Fruit fly (Drosophila melanogaster) whole organism, embryonic: ENCODE measurements around the gene AMPdeam.

Experiments used
- CG1024 ChIP-seq: fragments of 200-800 bp; sonication (Bioruptor generic); IDR thresholded peaks from 2 replicates; pipeline ENCODE4 v1.3.6; 2022; ENCODE audit warnings: missing biosample characterization, missing genetic modification characterization
- CG10267 ChIP-seq: fragments of 200-800 bp; sonication (Bioruptor generic); optimal IDR thresholded peaks from 2 replicates; lab custom pipeline; 2018; ENCODE audit warnings: missing biosample characterization, mild to moderate bottlenecking, missing genetic modification characterization, moderate library complexity
- CG10321 ChIP-seq: fragments of 200-800 bp; sonication (Bioruptor generic); IDR thresholded peaks from 2 replicates; pipeline ENCODE4 v1.3.6; 2022; ENCODE audit warnings: missing biosample characterization, missing genetic modification characterization
- CG10654 ChIP-seq: fragments of 200-800 bp; sonication (Bioruptor generic); optimal IDR thresholded peaks from 2 replicates; lab custom pipeline; 2016; ENCODE audit warnings: missing biosample characterization, missing genetic modification characterization
- CG11085 ChIP-seq: fragments of 200-800 bp; sonication (Bioruptor generic); IDR thresholded peaks from 2 replicates; pipeline ENCODE4 v1.3.6; 2022; ENCODE audit warnings: missing biosample characterization, missing genetic modification characterization
- CG11696 ChIP-seq: fragments of 200-800 bp; sonication (Bioruptor generic); IDR thresholded peaks from 2 replicates; pipeline ENCODE4 v1.3.6; 2022; ENCODE audit warnings: missing biosample characterization, missing genetic modification characterization
- CG11723 ChIP-seq: fragments of 200-800 bp; sonication (Bioruptor generic); optimal IDR thresholded peaks from 2 replicates; lab custom pipeline; 2017; ENCODE audit warnings: missing biosample characterization, mild to moderate bottlenecking, missing genetic modification characterization
- CG12391 ChIP-seq: fragments of 200-800 bp; sonication (Bioruptor generic); optimal IDR thresholded peaks from 3 replicates; lab custom pipeline; 2018; ENCODE audit warnings: missing biosample characterization, mild to moderate bottlenecking, missing genetic modification characterization, moderate library complexity
- CG13624 ChIP-seq: fragments of 200-800 bp; sonication (Bioruptor generic); optimal IDR thresholded peaks from 2 replicates; lab custom pipeline; 2016; ENCODE audit warnings: missing biosample characterization, missing genetic modification characterization
- CG14965 ChIP-seq: fragments of 200-800 bp; sonication (Bioruptor generic); optimal IDR thresholded peaks from 2 replicates; lab custom pipeline; 2016; ENCODE audit warnings: missing biosample characterization, missing genetic modification characterization, borderline replicate concordance
- CG1603 ChIP-seq: fragments of 200-800 bp; sonication (Bioruptor generic); optimal IDR thresholded peaks from 2 replicates; lab custom pipeline; 2019; ENCODE audit warnings: missing biosample characterization, mild to moderate bottlenecking, missing genetic modification characterization, moderate library complexity
- CG16863 ChIP-seq: fragments of 200-800 bp; sonication (Bioruptor generic); optimal IDR thresholded peaks from 3 replicates; lab custom pipeline; 2016; ENCODE audit warnings: missing biosample characterization, missing genetic modification characterization
- CG17912 ChIP-seq: fragments of 200-800 bp; sonication (Bioruptor generic); optimal IDR thresholded peaks from 2 replicates; lab custom pipeline; 2018; ENCODE audit warnings: missing biosample characterization, mild to moderate bottlenecking, missing genetic modification characterization
- CG18011 ChIP-seq: fragments of 200-800 bp; sonication (Bioruptor generic); optimal IDR thresholded peaks from 2 replicates; lab custom pipeline; 2017; ENCODE audit warnings: missing biosample characterization, missing genetic modification characterization, mild to moderate bottlenecking, moderate library complexity, missing genotype
- CG30431 ChIP-seq: fragments of 200-800 bp; sonication (Bioruptor generic); optimal IDR thresholded peaks from 2 replicates; lab custom pipeline; 2017; ENCODE audit warnings: missing biosample characterization, missing genetic modification characterization
- CG31441 ChIP-seq: fragments of 200-800 bp; sonication (Bioruptor generic); IDR thresholded peaks from 2 replicates; pipeline ENCODE4 v1.3.6; 2022; ENCODE audit warnings: missing biosample characterization, missing genetic modification characterization
- CG4424 ChIP-seq: fragments of 200-800 bp; sonication (Bioruptor generic); optimal IDR thresholded peaks from 3 replicates; lab custom pipeline; 2016; ENCODE audit warnings: missing biosample characterization, missing genetic modification characterization
- CG5245 ChIP-seq: fragments of 200-800 bp; sonication (Bioruptor generic); optimal IDR thresholded peaks from 3 replicates; lab custom pipeline; 2016; ENCODE audit warnings: missing biosample characterization, missing genetic modification characterization
- CG6813 ChIP-seq: fragments of 200-800 bp; sonication (Bioruptor generic); optimal IDR thresholded peaks from 2 replicates; lab custom pipeline; 2017; ENCODE audit warnings: missing biosample characterization, missing genetic modification characterization, mild to moderate bottlenecking, moderate library complexity, missing genetic modification reagents
- CG7372 ChIP-seq: fragments of 200-800 bp; sonication (Bioruptor generic); IDR thresholded peaks from 2 replicates; pipeline ENCODE4 v1.3.6; 2022; ENCODE audit warnings: missing biosample characterization, missing genetic modification characterization
- CG7556 ChIP-seq: fragments of 200-800 bp; sonication (Bioruptor generic); optimal IDR thresholded peaks from 2 replicates; lab custom pipeline; 2017; ENCODE audit warnings: missing biosample characterization, mild to moderate bottlenecking, missing genetic modification characterization
- CG7928 ChIP-seq: fragments of 200-800 bp; sonication (Bioruptor generic); optimal IDR thresholded peaks from 2 replicates; lab custom pipeline; 2017; ENCODE audit warnings: missing biosample characterization, mild to moderate bottlenecking, missing genetic modification characterization
- CG9727 ChIP-seq: fragments of 200-800 bp; sonication (Bioruptor generic); optimal IDR thresholded peaks from 3 replicates; lab custom pipeline; 2017; ENCODE audit warnings: missing biosample characterization, mild to moderate bottlenecking, missing genetic modification characterization
- H2.0 ChIP-seq: fragments of 200-800 bp; sonication (Bioruptor generic); IDR thresholded peaks from 2 replicates; pipeline ENCODE4 v1.3.6; 2022; ENCODE audit warnings: missing biosample characterization, missing genetic modification characterization
- HmgD ChIP-seq: fragments of 200-800 bp; sonication (Bioruptor generic); optimal IDR thresholded peaks from 3 replicates; lab custom pipeline; 2016; ENCODE audit warnings: missing biosample characterization, missing genetic modification characterization
- Jarid2 ChIP-seq: fragments of 200-800 bp; sonication (Bioruptor generic); optimal IDR thresholded peaks from 3 replicates; lab custom pipeline; 2017; ENCODE audit warnings: mild to moderate bottlenecking, missing biosample characterization, missing genetic modification reagents, missing genetic modification characterization
- Mrtf ChIP-seq: fragments of 200-800 bp; sonication (Bioruptor generic); IDR thresholded peaks from 3 replicates; pipeline ENCODE4 v1.3.6; 2022; ENCODE audit warnings: missing biosample characterization, missing genetic modification characterization
- Oli ChIP-seq: fragments of 200-800 bp; sonication (Bioruptor generic); optimal IDR thresholded peaks from 2 replicates; lab custom pipeline; 2018; ENCODE audit warnings: missing biosample characterization, mild to moderate bottlenecking, missing genetic modification characterization, moderate library complexity
- Spps ChIP-seq: fragments of 200-800 bp; sonication (Bioruptor generic); optimal IDR thresholded peaks from 2 replicates; lab custom pipeline; 2018; ENCODE audit warnings: missing biosample characterization, mild to moderate bottlenecking, missing genetic modification characterization
- Sry-β ChIP-seq: fragments of 200-800 bp; sonication (Bioruptor generic); optimal IDR thresholded peaks from 2 replicates; lab custom pipeline; 2018; ENCODE audit warnings: missing biosample characterization, mild to moderate bottlenecking, missing genetic modification characterization, moderate library complexity
- bowl ChIP-seq: fragments of 200-800 bp; sonication (Bioruptor generic); IDR thresholded peaks from 2 replicates; pipeline ENCODE4 v1.3.6; 2022; ENCODE audit warnings: missing biosample characterization, missing genetic modification characterization
- cas ChIP-seq: fragments of 200-800 bp; sonication (Bioruptor generic); IDR thresholded peaks from 2 replicates; pipeline ENCODE4 v1.3.6; 2022; ENCODE audit warnings: missing biosample characterization, missing genetic modification characterization
- da ChIP-seq: fragments of 200-800 bp; sonication (Bioruptor generic); optimal IDR thresholded peaks from 2 replicates; lab custom pipeline; 2016; ENCODE audit warnings: missing biosample characterization, missing genetic modification characterization
- dimm ChIP-seq: fragments of 200-800 bp; sonication (Bioruptor generic); IDR thresholded peaks from 2 replicates; pipeline ENCODE4 v1.3.6; 2022; ENCODE audit warnings: missing biosample characterization, missing genetic modification characterization
- en ChIP-seq: fragments of 200-800 bp; sonication (Bioruptor generic); optimal IDR thresholded peaks from 2 replicates; lab custom pipeline; 2016; ENCODE audit warnings: missing biosample characterization, missing genetic modification characterization
- gfzf ChIP-seq: fragments of 200-800 bp; sonication (Bioruptor generic); optimal IDR thresholded peaks from 2 replicates; lab custom pipeline; 2016; ENCODE audit warnings: missing biosample characterization, mild to moderate bottlenecking, missing genetic modification characterization, moderate library complexity
- grn ChIP-seq: fragments of 200-800 bp; sonication (Bioruptor generic); optimal IDR thresholded peaks from 3 replicates; lab custom pipeline; 2017; ENCODE audit warnings: missing biosample characterization, missing genetic modification characterization
- gro ChIP-seq: fragments of 200-800 bp; sonication (Bioruptor generic); optimal IDR thresholded peaks from 2 replicates; lab custom pipeline; 2016; ENCODE audit warnings: missing biosample characterization, missing genetic modification characterization
- gsb-n ChIP-seq: fragments of 200-800 bp; sonication (Bioruptor generic); optimal IDR thresholded peaks from 3 replicates; lab custom pipeline; 2018; ENCODE audit warnings: missing biosample characterization, mild to moderate bottlenecking, missing genetic modification characterization
- kah ChIP-seq: fragments of 200-800 bp; sonication (Bioruptor generic); optimal IDR thresholded peaks from 2 replicates; lab custom pipeline; 2018; ENCODE audit warnings: missing biosample characterization, mild to moderate bottlenecking, missing genetic modification characterization
- lab ChIP-seq: fragments of 200-800 bp; sonication (Bioruptor generic); optimal IDR thresholded peaks from 3 replicates; lab custom pipeline; 2017; ENCODE audit warnings: missing biosample characterization, missing genetic modification characterization, mild to moderate bottlenecking, moderate library complexity, missing genetic modification reagents
- pnt ChIP-seq: fragments of 200-800 bp; sonication (Bioruptor generic); optimal IDR thresholded peaks from 3 replicates; lab custom pipeline; 2016; ENCODE audit warnings: missing biosample characterization, missing genetic modification characterization
- ranshi ChIP-seq: fragments of 200-800 bp; sonication (Bioruptor generic); IDR thresholded peaks from 2 replicates; pipeline ENCODE4 v1.3.6; 2022; ENCODE audit warnings: missing biosample characterization, missing genetic modification characterization
- rib ChIP-seq: fragments of 200-800 bp; sonication (Bioruptor generic); IDR thresholded peaks from 2 replicates; pipeline ENCODE4 v1.3.6; 2022; ENCODE audit warnings: missing biosample characterization, missing genetic modification characterization
- row ChIP-seq: fragments of 200-800 bp; sonication (Bioruptor generic); IDR thresholded peaks from 3 replicates; pipeline ENCODE4 v1.3.6; 2022; ENCODE audit warnings: missing biosample characterization, missing genetic modification characterization
- sc ChIP-seq, 3 experiments: fragments of >200 bp in 2 of 3; fragments of 200-800 bp in 1 of 3; sonication (Bioruptor generic) in 1 of 3; optimal IDR thresholded peaks; 2 replicates in 2 of 3; 3 replicates in 1 of 3; lab custom pipeline; 2017; ENCODE audit warnings: mild to moderate bottlenecking in 1 of 3, missing biosample characterization in 1 of 3, missing genetic modification characterization in 1 of 3, missing genetic modification reagents in 1 of 3
- sima ChIP-seq: fragments of 200-800 bp; sonication (Bioruptor generic); optimal IDR thresholded peaks from 2 replicates; lab custom pipeline; 2016; ENCODE audit warnings: missing biosample characterization, missing genetic modification characterization
- tgo ChIP-seq: fragments of 200-800 bp; sonication (Bioruptor generic); IDR thresholded peaks from 3 replicates; pipeline ENCODE4 v1.3.6; 2022; ENCODE audit warnings: missing biosample characterization, missing genetic modification characterization
- tin ChIP-seq: fragments of 200-800 bp; sonication (Bioruptor generic); optimal IDR thresholded peaks from 3 replicates; lab custom pipeline; 2016; ENCODE audit warnings: missing biosample characterization, missing genetic modification characterization
- ttk ChIP-seq: fragments of 200-800 bp; sonication (Bioruptor generic); IDR thresholded peaks from 2 replicates; pipeline ENCODE4 v2.1.2; 2022; ENCODE audit warnings: missing biosample characterization, missing genetic modification characterization

The AMPdeam gene

DNA sequence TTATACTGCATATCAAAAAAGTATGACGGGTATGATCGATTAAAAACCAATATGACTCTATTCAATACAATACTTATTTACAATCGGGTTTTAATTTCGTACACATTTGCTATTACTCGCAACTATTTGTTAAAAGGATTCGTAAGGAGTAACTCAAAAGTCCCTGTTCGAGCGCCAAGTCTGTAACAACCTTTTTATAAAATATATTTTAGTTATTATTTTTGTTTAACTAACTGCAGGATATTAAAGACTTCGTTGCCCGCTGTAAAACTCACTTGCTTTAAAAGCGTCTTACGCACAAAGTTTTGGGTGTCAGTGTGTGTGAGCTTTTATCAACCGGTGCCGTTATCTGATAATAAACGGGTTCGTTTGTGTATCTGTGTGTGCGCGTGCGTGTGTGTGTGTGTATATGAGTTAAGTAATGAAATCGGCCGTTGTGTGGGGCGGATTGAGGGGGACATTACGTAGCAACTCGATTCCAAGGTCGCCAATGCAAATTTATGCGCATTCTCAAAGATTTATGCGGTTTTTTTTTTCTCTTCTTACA is 45.3 kb upstream of the AMPdeam start:
- TF ChIP-seq CG1024 (GFP tag; lab: Robert Waterston, UW), result peak; percentile 61; the same call in 1 of the 2 replicates
- TF ChIP-seq CG17912, result no peak
- peak; percentile 90 for TF ChIP-seq CG9727 (GFP tag; lab: Kevin White, UChicago)
- TF ChIP-seq CG10654 (GFP tag; lab: Kevin White, UChicago), result peak; percentile 80
- peak; percentile 66 for TF ChIP-seq CG10321 (GFP tag; lab: Robert Waterston, UW)
- peak; percentile 86 for TF ChIP-seq Mrtf (GFP tag; lab: Robert Waterston, UW)
- TF ChIP-seq CG11723 (GFP tag; lab: Kevin White, UChicago), result peak; percentile 75
- TF ChIP-seq CG5245 (GFP tag; lab: Kevin White, UChicago), result peak; percentile 47
- TF ChIP-seq dimm (GFP tag; lab: Robert Waterston, UW), result peak; percentile 58; the same call in 1 of the 2 replicates
- TF ChIP-seq CG13624 (GFP tag; lab: Kevin White, UChicago), result peak; percentile 69
- peak; percentile 82 for TF ChIP-seq CG11085 (GFP tag; lab: Robert Waterston, UW)
- TF ChIP-seq gfzf (GFP tag; lab: Kevin White, UChicago), result no peak
- peak; percentile 83 for TF ChIP-seq CG30431
- peak; percentile 5 for TF ChIP-seq da (GFP tag; lab: Kevin White, UChicago)
- peak; percentile 83 for TF ChIP-seq H2.0 (GFP tag; lab: Robert Waterston, UW)
- no peak for TF ChIP-seq HmgD (GFP tag; lab: Kevin White, UChicago)
- TF ChIP-seq ranshi, result peak; percentile 84
- TF ChIP-seq rib (GFP tag; lab: Robert Waterston, UW), result peak; percentile 49
- TF ChIP-seq CG7372 (GFP tag; lab: Robert Waterston, UW), result peak; percentile 93
- peak; percentile 61 for TF ChIP-seq pnt (GFP tag; lab: Kevin White, UChicago)
- TF ChIP-seq CG7556 (GFP tag; lab: Kevin White, UChicago), result peak; percentile 93
- peak; percentile 93 for TF ChIP-seq Oli (tag; lab: Kevin White, UChicago)
- peak; percentile 84 for TF ChIP-seq ttk
- peak; percentile 72 for TF ChIP-seq CG10267 (tag; lab: Kevin White, UChicago)
- TF ChIP-seq CG6813 (GFP tag; lab: Kevin White, UChicago), result peak; percentile 74
- TF ChIP-seq Sry-β (GFP tag; lab: Kevin White, UChicago), result peak; percentile 22
- TF ChIP-seq CG14965 (GFP tag; lab: Kevin White, UChicago), result no peak
- no peak for TF ChIP-seq sc (optimal IDR thresholded peaks at IDR 0.05; lab: Kevin White, UChicago)
- TF ChIP-seq sc (GFP tag; optimal IDR thresholded peaks at IDR 0.05; lab: Kevin White, UChicago), result peak; percentile 76
- TF ChIP-seq Jarid2 (GFP tag; lab: Kevin White, UChicago), result peak; percentile 70
- TF ChIP-seq sima (GFP tag; lab: Kevin White, UChicago), result no peak
- peak; percentile 6 for TF ChIP-seq grn
- TF ChIP-seq tin, result peak; percentile 72
- TF ChIP-seq CG11696 (GFP tag; lab: Robert Waterston, UW), result peak; percentile 70
- TF ChIP-seq CG7928 (GFP tag; lab: Kevin White, UChicago), result peak; percentile 66
- peak; percentile 54; the same call in 1 of the 2 replicates for TF ChIP-seq cas (GFP tag; lab: Robert Waterston, UW)
- peak; percentile 88 for TF ChIP-seq CG12391 (tag; lab: Kevin White, UChicago)
- peak; percentile 31 for TF ChIP-seq CG1603 (tag; lab: Kevin White, UChicago)
- TF ChIP-seq kah (GFP tag; lab: Kevin White, UChicago), result no peak
- peak; percentile 94 for TF ChIP-seq row (GFP tag; lab: Robert Waterston, UW)
- TF ChIP-seq lab (GFP tag; lab: Kevin White, UChicago), result peak; percentile 90
- TF ChIP-seq gro (GFP tag; lab: Kevin White, UChicago), result peak; percentile 92
- peak; percentile 91 for TF ChIP-seq CG31441
- peak; percentile 75 for TF ChIP-seq Spps (tag; lab: Kevin White, UChicago)
- TF ChIP-seq CG18011, result peak; percentile 69
- peak; percentile 40 for TF ChIP-seq en
- TF ChIP-seq CG4424 (GFP tag; lab: Kevin White, UChicago), result peak; percentile 82
- peak; percentile 88 for TF ChIP-seq tgo (GFP tag; lab: Robert Waterston, UW)
- peak; percentile 39 for TF ChIP-seq gsb-n
- peak; percentile 59; the same call in 1 of the 2 replicates for TF ChIP-seq bowl (GFP tag; lab: Robert Waterston, UW)
- TF ChIP-seq CG16863 (GFP tag; lab: Kevin White, UChicago), result peak; percentile 22
